Fruit fly (Drosophila melanogaster): ENCODE measurements around the gene Srr.

The Srr gene

dm6 chr3R:9349267-9349820 lies 15.9 kb upstream of the Srr start:
- no peak for TF ChIP-seq CG6276 (GFP tag; optimal IDR thresholded peaks at IDR 0.05)
- TF ChIP-seq Blimp-1 (GFP tag; optimal IDR thresholded peaks at IDR 0.05): no peak
- TF ChIP-seq fkh (GFP tag; optimal IDR thresholded peaks at IDR 0.05): peak; percentile 44
- TF ChIP-seq svp (GFP tag): peak; percentile 74
- no peak for TF ChIP-seq Eip93F (GFP tag; optimal IDR thresholded peaks at IDR 0.05)
- peak; percentile 22 for TF ChIP-seq lz (GFP tag; optimal IDR thresholded peaks at IDR 0.05)
- peak; percentile 14 for TF ChIP-seq CG3919 (GFP tag; optimal IDR thresholded peaks at IDR 0.05)
- TF ChIP-seq vri (GFP tag; optimal IDR thresholded peaks at IDR 0.05): peak; percentile 27
- TF ChIP-seq topi (GFP tag; optimal IDR thresholded peaks at IDR 0.05): peak; percentile 18
- peak; percentile 25 for TF ChIP-seq cyc (GFP tag; optimal IDR thresholded peaks at IDR 0.05)
- TF ChIP-seq CG6792 (GFP tag; optimal IDR thresholded peaks at IDR 0.05): peak; percentile 20
- peak; percentile 69 for TF ChIP-seq Eip78C (GFP tag)
- peak; percentile 30 for TF ChIP-seq esn (GFP tag; optimal IDR thresholded peaks at IDR 0.05)
- TF ChIP-seq Ets96B (tag; optimal IDR thresholded peaks at IDR 0.05): peak; percentile 7
- TF ChIP-seq CG6808 (GFP tag; optimal IDR thresholded peaks at IDR 0.05): peak; percentile 40
- peak; percentile 6 for TF ChIP-seq Sox14 (GFP tag; optimal IDR thresholded peaks at IDR 0.05)
- peak; percentile 33 for TF ChIP-seq CG31627 (GFP tag; optimal IDR thresholded peaks at IDR 0.05)
- TF ChIP-seq Eip75B (GFP tag; optimal IDR thresholded peaks at IDR 0.05): peak; percentile 8
- TF ChIP-seq CG10631 (GFP tag; optimal IDR thresholded peaks at IDR 0.05): peak; percentile 3
- TF ChIP-seq CG6163 (GFP tag; IDR thresholded peaks at IDR 0.05): no peak
- TF ChIP-seq Sox102F (GFP tag; optimal IDR thresholded peaks at IDR 0.05): no peak
- peak; percentile 14 for TF ChIP-seq CG10669 (GFP tag; optimal IDR thresholded peaks at IDR 0.05)
- peak; percentile 10 for TF ChIP-seq spab (GFP tag; optimal IDR thresholded peaks at IDR 0.05)
- TF ChIP-seq Hr39 (GFP tag; optimal IDR thresholded peaks at IDR 0.05): peak; percentile 33
- TF ChIP-seq Hr38 (GFP tag; optimal IDR thresholded peaks at IDR 0.05): no peak

- TF ChIP-seq esn (GFP tag; optimal IDR thresholded peaks at IDR 0.05) (no peak), svp (GFP tag) (peak; percentile 77), Eip78C (GFP tag) (peak; percentile 42), Sox14 (GFP tag; optimal IDR thresholded peaks at IDR 0.05) (no peak), CG6854 (GFP tag; optimal IDR thresholded peaks at IDR 0.05) (peak; percentile 39), CG3919 (GFP tag; optimal IDR thresholded peaks at IDR 0.05) (peak; percentile 11), fd85E (GFP tag; optimal IDR thresholded peaks at IDR 0.05) (peak; percentile 7), CG6808 (GFP tag; optimal IDR thresholded peaks at IDR 0.05) (no peak), ss (GFP tag; optimal IDR thresholded peaks at IDR 0.05) (peak in 1 of 2 experiments; percentile 16), dsx (GFP tag; optimal IDR thresholded peaks at IDR 0.05; ENCODE audit: poor library complexity, severe bottlenecking) (peak; percentile 83), Sox102F (GFP tag; optimal IDR thresholded peaks at IDR 0.05) (peak; percentile 6), CG6163 (GFP tag; IDR thresholded peaks at IDR 0.05) (0 out of 3 replicates have a peak, but pooled peaks have one; percentile 26)
Measured at dm6 chr3R:9350561-9351379, 14.4 kb upstream of the Srr start.

dm6 chr3R:9351415-9352379 lies 13.5 kb upstream of the Srr start:
- TF ChIP-seq Sox102F (GFP tag; optimal IDR thresholded peaks at IDR 0.05): peak; percentile 63
- TF ChIP-seq Met (GFP tag; optimal IDR thresholded peaks at IDR 0.05): peak; percentile 68
- no peak for TF ChIP-seq CG15336 (GFP tag; IDR thresholded peaks at IDR 0.05)
- no peak for TF ChIP-seq Hr38 (GFP tag; optimal IDR thresholded peaks at IDR 0.05)
- peak; percentile 65 for TF ChIP-seq CG10669 (GFP tag; optimal IDR thresholded peaks at IDR 0.05)
- TF ChIP-seq Smox (GFP tag; optimal IDR thresholded peaks at IDR 0.05): peak; percentile 60
- no peak for TF ChIP-seq Blimp-1 (GFP tag; optimal IDR thresholded peaks at IDR 0.05)
- peak; percentile 51 for TF ChIP-seq CG7368 (GFP tag; optimal IDR thresholded peaks at IDR 0.05)
- TF ChIP-seq CG32006 (GFP tag; optimal IDR thresholded peaks at IDR 0.05): peak; percentile 88
- no peak for TF ChIP-seq dsx (GFP tag; optimal IDR thresholded peaks at IDR 0.05; ENCODE audit: poor library complexity, severe bottlenecking)
- TF ChIP-seq CG31627 (GFP tag; optimal IDR thresholded peaks at IDR 0.05): peak; percentile 47
- TF ChIP-seq Gug (GFP tag; IDR thresholded peaks at IDR 0.05): no peak
- no peak for TF ChIP-seq CG16779 (tag; optimal IDR thresholded peaks at IDR 0.05)
- peak; percentile 31 for TF ChIP-seq Eip75B (GFP tag; optimal IDR thresholded peaks at IDR 0.05)
- 0 out of 3 replicates have a peak, but pooled peaks have one; percentile 19 for TF ChIP-seq CG8119 (GFP tag; IDR thresholded peaks at IDR 0.05)
- TF ChIP-seq Sox15 (GFP tag; optimal IDR thresholded peaks at IDR 0.05): peak; percentile 11
- TF ChIP-seq achi (GFP tag; optimal IDR thresholded peaks at IDR 0.05): peak; percentile 67
- peak; percentile 28 for TF ChIP-seq dac (GFP tag; optimal IDR thresholded peaks at IDR 0.05)
- peak; percentile 74 for TF ChIP-seq pdm3 (GFP tag; optimal IDR thresholded peaks at IDR 0.05)
- TF ChIP-seq CG4318 (GFP tag; optimal IDR thresholded peaks at IDR 0.05): peak; percentile 63
- TF ChIP-seq esn (GFP tag; optimal IDR thresholded peaks at IDR 0.05): peak; percentile 52

Measured in whole organism, prepupa.